Worm (Caenorhabditis elegans) whole organism, L3 larva: ENCODE measurements around the gene fubl-1.

Source experiments
- aly-2 ChIP-seq: fragments of 150-350 bp; optimal IDR thresholded peaks from 2 replicates; lab custom pipeline; 2014; ENCODE audit warnings: missing biosample characterization, missing genetic modification characterization
- ama-1 ChIP-seq: fragments of 150-350 bp; optimal IDR thresholded peaks from 2 replicates; lab custom pipeline; 2018
- ceh-28 ChIP-seq: fragments of 150-350 bp; optimal IDR thresholded peaks from 2 replicates; lab custom pipeline; 2014; ENCODE audit warnings: missing biosample characterization, missing genetic modification reagents, missing genetic modification characterization
- elt-2 ChIP-seq: sonication (generic microtip); optimal IDR thresholded peaks from 2 replicates; lab custom pipeline; 2016; ENCODE audit warnings: missing genetic modification reagents, mild to moderate bottlenecking, missing genetic modification characterization, missing compliant biosample characterization
- elt-3 ChIP-seq, 3 experiments: fragments of 150-350 bp in 1 of 3; sonication (generic microtip) in 2 of 3; optimal IDR thresholded peaks; 2 replicates in 2 of 3; 4 replicates in 1 of 3; lab custom pipeline; 2014 to 2017; ENCODE audit warnings: missing biosample characterization in 3 of 3, missing genetic modification characterization in 3 of 3
- eor-1 ChIP-seq, 2 experiments: fragments of 150-350 bp; optimal IDR thresholded peaks; 2 replicates each; lab custom pipeline; 2014 to 2018; ENCODE audit warnings: missing biosample characterization in 2 of 2, missing genetic modification characterization in 2 of 2
- nhr-23 ChIP-seq: fragments of 150-350 bp; optimal IDR thresholded peaks from 2 replicates; lab custom pipeline; 2014; ENCODE audit warnings: missing biosample characterization, missing genetic modification reagents, missing genetic modification characterization
- nhr-25 ChIP-seq: sonication (generic microtip); optimal IDR thresholded peaks from 2 replicates; lab custom pipeline; 2017; ENCODE audit warnings: missing biosample characterization, missing genetic modification characterization
- pha-4 ChIP-seq: fragments of 150-350 bp; optimal IDR thresholded peaks from 2 replicates; lab custom pipeline; 2014; ENCODE audit warnings: missing biosample characterization, missing genetic modification reagents, missing genetic modification characterization
- pqm-1 ChIP-seq: fragments of 150-350 bp; optimal IDR thresholded peaks from 2 replicates; lab custom pipeline; 2017; ENCODE audit warnings: missing biosample characterization, missing genetic modification characterization, inconsistent platforms
- tbx-2 ChIP-seq: sonication (generic microtip); optimal IDR thresholded peaks from 2 replicates; lab custom pipeline; 2016; ENCODE audit warnings: mild to moderate bottlenecking, missing genetic modification characterization, missing compliant biosample characterization
- unc-39 ChIP-seq: sonication (generic microtip); optimal IDR thresholded peaks from 4 replicates; lab custom pipeline; 2017; ENCODE audit warnings: missing biosample characterization, missing genetic modification characterization
- unc-62 ChIP-seq: fragments of 150-350 bp; sonication (generic microtip); optimal IDR thresholded peaks from 4 replicates; lab custom pipeline; 2014; ENCODE audit warnings: missing biosample characterization, missing genetic modification reagents, missing genetic modification characterization

The fubl-1 gene

ce11 chrV:10201913-10202312 lies 36.8 kb downstream of the fubl-1 start, which contains the start of gene ZK856.7:
ZK856.7 (plus strand) TSS chrV:10202098.
- TF ChIP-seq nhr-23 (tag; lab: Kevin White, UChicago) (peak; percentile 25), unc-62 (no peak)

DNA sequence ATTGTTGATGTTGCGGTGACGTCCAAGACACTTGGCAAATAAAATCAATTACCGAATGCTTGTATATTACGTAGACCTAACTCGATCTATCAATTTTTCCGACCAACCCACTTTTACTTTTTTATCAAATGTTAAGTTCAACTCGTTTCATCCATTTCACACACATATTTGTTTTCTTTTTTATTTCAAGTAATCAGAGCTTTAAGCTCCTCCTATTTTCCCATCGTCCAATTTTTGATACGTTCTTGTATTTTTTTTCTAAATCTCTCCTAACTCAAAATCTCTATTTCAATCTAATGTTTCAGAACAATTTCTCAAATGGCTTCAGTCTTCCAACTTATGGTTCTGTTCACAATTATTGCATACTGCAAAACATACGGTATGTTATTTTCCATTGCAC lies 40.3 kb downstream of the fubl-1 start, which contains the start of gene ZK856.6:
TSS of gene ZK856.6 (plus strand) at position 301 of the 400 bp plus-strand sequence.
- TF ChIP-seq ama-1 (lab: Kevin White, UChicago) = no peak
- TF ChIP-seq unc-62 = no peak
- TF ChIP-seq ceh-28 (tag; lab: Kevin White, UChicago) = no peak
- TF ChIP-seq eor-1 (tag; optimal IDR thresholded peaks at IDR 0.05; lab: Kevin White, UChicago) = no peak
- no peak for TF ChIP-seq tbx-2

DNA sequence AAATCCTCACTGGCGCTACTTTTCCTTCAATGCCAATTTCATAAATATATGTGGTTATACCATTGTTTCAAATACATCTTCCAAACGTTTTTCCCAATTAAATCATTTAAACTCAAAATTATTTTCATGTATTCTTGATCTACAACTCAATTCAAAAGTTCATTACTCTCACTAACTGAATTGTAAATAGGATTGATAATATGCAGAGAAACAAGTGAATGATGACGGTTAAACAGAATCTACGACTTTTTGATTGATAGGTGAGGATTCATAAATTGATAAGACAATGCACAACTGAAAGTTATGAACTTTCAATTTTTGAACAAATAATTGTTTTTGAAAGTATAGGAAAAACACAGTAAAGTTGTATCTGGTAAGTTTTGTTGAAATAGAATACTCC lies 47.4 kb downstream of the fubl-1 start:
- TF ChIP-seq elt-2 (tag; lab: Kevin White, UChicago) = peak; percentile 22
- TF ChIP-seq aly-2 (tag; lab: Kevin White, UChicago) = no peak

DNA sequence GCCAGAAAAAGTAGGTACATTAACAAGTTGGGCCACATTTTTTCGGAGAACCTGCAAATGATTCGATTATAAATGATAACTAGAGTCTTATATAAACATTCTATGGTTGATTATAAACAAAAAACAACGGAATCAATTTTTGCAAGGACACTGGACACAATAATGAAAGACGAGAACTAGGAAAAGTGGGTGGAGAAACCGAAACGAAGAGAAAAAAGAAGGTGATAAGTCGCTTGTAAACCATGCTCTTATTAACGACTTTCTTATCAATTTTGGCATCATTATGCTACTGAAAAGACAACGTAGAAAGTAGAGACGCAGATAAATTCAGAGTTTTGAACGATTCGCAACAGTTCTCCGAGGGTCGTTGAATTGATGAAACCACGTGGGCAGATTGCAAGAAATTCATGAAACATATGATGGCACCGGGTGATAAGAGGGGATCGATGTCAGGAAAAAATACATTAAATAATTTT lies 48.5 kb downstream of the fubl-1 start, which contains the start of gene ZK856.5:
TSS of gene ZK856.5 (minus strand) at position 51 of the 476 bp plus-strand sequence.
- TF ChIP-seq unc-39 (tag; lab: Kevin White, UChicago) (no peak), elt-3 (tag; optimal IDR thresholded peaks at IDR 0.05; lab: Kevin White, UChicago) (no peak), nhr-25 (tag; lab: Kevin White, UChicago) (no peak), pha-4 (peak; percentile 14), elt-2 (tag; lab: Kevin White, UChicago) (peak; percentile 91), pqm-1 (peak; percentile 94)
